Worm (Caenorhabditis elegans): Measurements from ENCODE around the gene cpx-2.

DNA sequence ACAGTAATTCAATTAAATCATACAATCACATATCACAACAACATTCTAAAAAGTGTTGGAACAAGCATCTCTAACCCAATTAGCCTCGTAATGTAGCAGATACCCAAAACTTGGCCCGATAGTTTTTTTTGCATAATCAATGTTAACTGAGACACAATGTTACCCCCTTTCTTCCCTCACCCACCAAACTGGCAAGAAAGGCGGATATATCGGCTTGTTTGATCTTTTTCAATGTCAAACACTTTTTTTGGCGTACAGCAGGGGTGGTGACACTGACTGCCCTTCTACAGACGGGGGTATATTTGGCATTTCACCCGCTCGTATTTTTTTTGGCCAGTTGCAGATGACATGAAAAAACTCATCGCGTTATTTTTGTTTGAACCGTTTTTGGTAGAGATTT, 39.0 kb upstream of the cpx-2 start:
- TF ChIP-seq hrde-1 (tag; optimal IDR thresholded peaks at IDR 0.05; ENCODE audit: borderline replicate concordance) (no peak), zim-3 (tag; optimal IDR thresholded peaks at IDR 0.05) (no peak), F37B4.10 (GFP tag; IDR thresholded peaks at IDR 0.05) (no peak), cebp-2 (GFP tag; IDR thresholded peaks at IDR 0.05) (no peak), madf-6 (GFP tag; IDR thresholded peaks at IDR 0.05) (no peak), ceh-79 (tag; optimal IDR thresholded peaks at IDR 0.05) (no peak), snpc-1.1 (tag; optimal IDR thresholded peaks at IDR 0.05; ENCODE audit: insufficient read depth) (no peak), lir-1 (GFP tag; conservative IDR thresholded peaks at IDR 0.05) (no peak), unc-62 (GFP tag; optimal IDR thresholded peaks at IDR 0.05) (no peak), ekl-4 (GFP tag; IDR thresholded peaks at IDR 0.05) (no peak)
